Fruit fly (Drosophila melanogaster) whole organism, larva: ENCODE results near the gene CG13062.

Experiments used
- noc ChIP-seq: fragments of 200-800 bp; sonication (Bioruptor generic); optimal IDR thresholded peaks from 3 replicates; lab custom pipeline; 2019; ENCODE audit warnings: missing biosample characterization, mild to moderate bottlenecking, missing genetic modification characterization, moderate library complexity

CG13062 gene

DNA sequence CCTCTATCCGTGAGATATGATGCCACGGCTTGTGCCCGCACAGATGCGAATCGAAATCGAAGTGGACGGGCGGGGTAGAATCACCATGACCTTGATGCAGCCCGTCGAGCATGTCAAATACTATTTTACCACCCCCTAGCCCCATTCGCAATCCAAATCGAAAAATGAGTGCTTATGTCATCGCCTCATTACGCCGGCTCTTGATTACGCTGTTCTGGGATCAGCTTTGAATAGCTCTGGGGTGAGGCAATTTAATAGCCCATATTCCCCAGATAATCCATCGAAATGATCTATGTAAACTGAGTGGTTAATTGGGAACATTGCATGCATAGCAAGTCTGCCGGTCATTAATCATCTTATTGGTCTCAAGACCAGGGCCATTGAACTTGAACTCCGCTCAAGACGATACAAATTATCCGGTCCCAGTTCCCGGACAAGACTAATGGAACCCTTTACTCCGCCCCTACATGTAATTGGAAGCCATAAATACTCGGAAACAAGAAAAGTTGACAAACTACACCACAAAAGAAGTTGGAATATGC, 43.2 kb downstream of the CG13062 start:
- no peak for TF ChIP-seq noc

- TF ChIP-seq noc = no peak
These were observed 43.8 kb downstream of the CG13062 start for dm6 chr3L:16357860-16358259.

- TF ChIP-seq noc = no peak
These were observed 45.2 kb downstream of the CG13062 start, which contains the start of gene ringer for dm6 chr3L:16359219-16359748. TSS of gene ringer (minus strand) at chr3L:16359428.

- no peak for TF ChIP-seq noc
These were observed 45.7 kb downstream of the CG13062 start for dm6 chr3L:16359795-16360194.

DNA sequence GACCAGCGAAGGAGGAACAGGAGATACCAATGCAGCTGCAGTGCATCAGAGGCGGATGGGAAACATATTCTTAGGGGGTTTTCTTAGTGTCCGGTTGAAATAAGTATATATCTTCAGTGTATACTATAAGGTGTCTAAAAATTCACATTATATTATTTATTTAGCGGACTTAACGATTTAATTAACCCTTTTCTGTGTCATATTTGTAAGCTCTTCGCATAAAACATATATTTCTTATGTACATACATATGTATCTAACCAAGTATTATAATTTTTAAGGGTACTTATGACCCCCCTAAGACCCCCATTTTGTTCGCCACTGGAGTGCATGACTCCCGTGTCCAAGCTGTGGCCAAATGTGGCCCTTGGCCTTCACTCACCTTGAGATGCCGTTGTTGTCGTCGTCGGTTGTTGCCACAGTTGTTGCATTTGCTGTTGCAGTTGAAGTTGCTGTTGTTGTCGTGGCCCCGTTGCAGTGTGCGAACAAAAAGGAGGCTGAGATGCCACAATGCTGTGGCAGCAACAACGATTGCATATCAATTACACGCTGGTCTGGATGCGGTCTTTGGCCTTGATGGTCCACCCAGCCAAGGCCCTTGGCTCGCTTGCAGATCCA, 47.2 kb downstream of the CG13062 start:
- TF ChIP-seq noc = no peak

DNA sequence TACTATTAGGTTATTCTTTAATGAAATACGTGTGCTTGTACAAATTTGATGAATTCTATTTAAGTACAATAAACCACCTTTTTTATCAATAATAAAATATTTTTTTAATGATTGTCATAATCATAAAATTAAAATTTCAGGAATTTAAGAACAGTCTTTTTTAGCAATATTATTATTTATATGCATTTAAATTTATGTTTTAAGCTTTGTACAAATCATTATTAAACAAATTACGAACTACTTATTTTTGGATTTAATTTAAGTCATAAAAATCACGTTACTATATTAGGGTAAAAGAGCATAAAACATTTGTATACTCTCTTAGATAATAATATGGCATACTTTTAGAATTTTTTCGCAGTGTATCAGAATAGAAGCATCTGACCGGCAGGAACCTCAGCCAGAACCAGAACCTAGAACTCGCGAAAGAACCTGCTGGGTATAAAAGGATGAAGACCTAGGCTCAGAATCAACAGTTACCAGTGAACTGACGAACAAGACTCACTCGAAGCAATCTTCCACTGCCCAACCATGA, 48.1 kb downstream of the CG13062 start, which contains the start of gene Cpr72Ea:
Gene Cpr72Ea, plus strand, starts transcription at position 485 of the 535 bp plus-strand sequence.
- TF ChIP-seq noc = no peak

- TF ChIP-seq noc = no peak
These were observed 50.1 kb downstream of the CG13062 start for dm6 chr3L:16364182-16364581.

DNA sequence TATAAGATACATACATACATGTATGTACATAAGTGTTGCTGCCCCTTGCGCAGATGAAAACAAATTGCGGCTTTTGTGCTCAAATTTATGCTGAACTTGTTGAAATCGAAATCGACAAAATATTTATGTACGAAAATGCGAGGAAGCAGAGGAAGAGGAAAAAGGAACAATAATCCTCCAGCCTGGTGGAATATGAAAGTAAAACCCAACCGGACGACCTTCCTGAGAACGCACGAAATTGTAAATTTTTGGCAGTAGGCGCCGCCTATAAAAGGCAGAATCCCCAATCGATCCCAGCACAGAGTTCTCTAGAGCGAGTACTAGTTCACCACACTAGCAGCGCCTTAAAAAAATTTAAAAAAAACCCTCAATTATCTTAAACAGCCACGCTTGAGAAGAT, 50.5 kb downstream of the CG13062 start, which contains the start of gene Cpr72Eb:
Gene Cpr72Eb, plus strand, starts transcription at position 301 of the 400 bp plus-strand sequence.
- TF ChIP-seq noc = no peak
